Worm (Caenorhabditis elegans) whole organism, mixed stage, embryonic: ENCODE results near the gene cec-7.

Experiments used
- elt-3 ChIP-seq: fragments of 150-350 bp; optimal IDR thresholded peaks from 2 replicates; lab custom pipeline; 2014; ENCODE audit warnings: missing biosample characterization, missing genetic modification characterization
- nhr-12 ChIP-seq: fragments of 150-350 bp; optimal IDR thresholded peaks from 2 replicates; lab custom pipeline; 2014; ENCODE audit warnings: missing biosample characterization, missing genetic modification characterization
- nhr-2 ChIP-seq: fragments of 150-350 bp; optimal IDR thresholded peaks from 2 replicates; lab custom pipeline; 2014; ENCODE audit warnings: missing biosample characterization, missing genetic modification characterization
- pha-4 ChIP-seq: fragments of 150-350 bp; optimal IDR thresholded peaks from 2 replicates; lab custom pipeline; 2018; ENCODE audit warnings: missing biosample characterization, missing genetic modification reagents, missing genetic modification characterization
- snpc-4 ChIP-seq: fragments of 150-350 bp; optimal IDR thresholded peaks from 2 replicates; lab custom pipeline; 2014; ENCODE audit warnings: missing biosample characterization, missing genetic modification characterization
- unc-39 ChIP-seq: fragments of 150-350 bp; optimal IDR thresholded peaks from 2 replicates; lab custom pipeline; 2014; ENCODE audit warnings: missing biosample characterization, missing genetic modification characterization
- unc-62 ChIP-seq: fragments of 150-350 bp; optimal IDR thresholded peaks from 2 replicates; lab custom pipeline; 2014; ENCODE audit warnings: missing biosample characterization, missing genetic modification reagents, missing genetic modification characterization
- ztf-11 ChIP-seq: fragments of 150-350 bp; optimal IDR thresholded peaks from 2 replicates; lab custom pipeline; 2014; ENCODE audit warnings: missing biosample characterization, missing genetic modification characterization

DNA sequence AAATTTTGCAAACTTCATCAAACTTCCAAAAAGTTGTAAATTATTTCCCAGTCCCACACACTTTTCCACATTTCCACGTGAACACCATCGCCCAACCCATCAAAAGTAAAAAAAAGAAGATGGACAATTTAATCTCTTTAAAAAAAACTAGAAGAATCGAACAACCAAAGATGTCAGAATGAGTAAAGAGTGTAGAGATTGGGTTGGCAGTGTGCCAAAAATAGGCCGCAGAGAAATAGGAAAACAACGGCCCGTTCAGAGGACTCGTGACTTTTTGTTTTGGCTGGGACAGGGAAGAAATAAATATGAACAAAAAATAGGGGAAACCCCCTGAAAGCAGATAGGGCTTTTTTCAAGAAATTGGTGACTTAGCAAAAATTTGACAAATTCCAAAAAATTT lies 34.5 kb downstream of the cec-7 start:
- TF ChIP-seq unc-62 (no peak), pha-4 (tag; lab: Kevin White, UChicago) (no peak), elt-3 (no peak), ztf-11 (tag; lab: Kevin White, UChicago) (no peak), nhr-2 (tag; lab: Kevin White, UChicago) (no peak), unc-39 (tag; lab: Kevin White, UChicago) (no peak), nhr-12 (tag; lab: Kevin White, UChicago) (no peak), snpc-4 (tag; lab: Kevin White, UChicago) (no peak)
